Fruit fly (Drosophila melanogaster): Measurements from ENCODE around the gene ras.
A peak's percentile ranks its signal among the peaks of the same experiment; 100 is the strongest.

The ras gene

dm6 chrX:10768043-10768674 is 23.9 kb downstream of the ras start, which contains the start of the genes Atg8a and BTBD9 (continued):
- TF ChIP-seq CTCF (GFP tag; optimal IDR thresholded peaks at IDR 0.05): peak; percentile 62
- TF ChIP-seq Blimp-1 (GFP tag; optimal IDR thresholded peaks at IDR 0.05): peak; percentile 0
- peak; percentile 53 for TF ChIP-seq BtbVII (GFP tag; optimal IDR thresholded peaks at IDR 0.05)
- TF ChIP-seq CG15269 (tag; optimal IDR thresholded peaks at IDR 0.05): no peak
- peak; percentile 16 for TF ChIP-seq CG13424 (tag; optimal IDR thresholded peaks at IDR 0.05)
- no peak for TF ChIP-seq Fer2 (tag; optimal IDR thresholded peaks at IDR 0.05)
- TF ChIP-seq CG7372 (GFP tag; IDR thresholded peaks at IDR 0.05): no peak
- TF ChIP-seq CG16863 (GFP tag; optimal IDR thresholded peaks at IDR 0.05): no peak
- peak; percentile 69 for TF ChIP-seq CG3163 (GFP tag; optimal IDR thresholded peaks at IDR 0.05)
- TF ChIP-seq CG13624 (GFP tag; optimal IDR thresholded peaks at IDR 0.05): peak; percentile 80
- peak; percentile 72; the same call in 2 of the 3 replicates for TF ChIP-seq mld (GFP tag; IDR thresholded peaks at IDR 0.05; ENCODE audit: partially characterized antibody)
- no peak for TF ChIP-seq CG10274 (GFP tag; optimal IDR thresholded peaks at IDR 0.05)
- no peak for TF ChIP-seq prd (optimal IDR thresholded peaks at IDR 0.05)
- no peak for TF ChIP-seq prd (GFP tag; IDR thresholded peaks at IDR 0.05)
- peak; percentile 31 for TF ChIP-seq CG8089 (GFP tag; optimal IDR thresholded peaks at IDR 0.05)
- no peak for TF ChIP-seq dati (GFP tag; IDR thresholded peaks at IDR 0.05)
- TF ChIP-seq dimm (GFP tag; IDR thresholded peaks at IDR 0.05): no peak
- TF ChIP-seq CG17612 (GFP tag; IDR thresholded peaks at IDR 0.05): no peak
- TF ChIP-seq CG6765 (GFP tag; optimal IDR thresholded peaks at IDR 0.05): no peak
- no peak for TF ChIP-seq br (optimal IDR thresholded peaks at IDR 0.05)
- TF ChIP-seq CG33557 (GFP tag; optimal IDR thresholded peaks at IDR 0.05): no peak
- TF ChIP-seq CG33213 (GFP tag; optimal IDR thresholded peaks at IDR 0.05): peak; percentile 99
- no peak for TF ChIP-seq org-1 (GFP tag; optimal IDR thresholded peaks at IDR 0.05)
- TF ChIP-seq CG6813 (GFP tag; optimal IDR thresholded peaks at IDR 0.05): no peak
- TF ChIP-seq Jarid2 (GFP tag; optimal IDR thresholded peaks at IDR 0.05): peak; percentile 31
- TF ChIP-seq otp (GFP tag; IDR thresholded peaks at IDR 0.05): no peak
- no peak for TF ChIP-seq CG14441 (GFP tag; IDR thresholded peaks at IDR 0.05)
- TF ChIP-seq CG1602 (GFP tag; optimal IDR thresholded peaks at IDR 0.05): no peak
- TF ChIP-seq Bteb2 (GFP tag; optimal IDR thresholded peaks at IDR 0.05): no peak
- TF ChIP-seq CG12942 (GFP tag; optimal IDR thresholded peaks at IDR 0.05): peak; percentile 9
- TF ChIP-seq CG3995 (GFP tag; optimal IDR thresholded peaks at IDR 0.05): no peak
- peak; percentile 46 for TF ChIP-seq YL-1 (GFP tag; optimal IDR thresholded peaks at IDR 0.05)
- peak; percentile 30 for TF ChIP-seq CG9817 (tag; optimal IDR thresholded peaks at IDR 0.05)
- TF ChIP-seq CG7556 (GFP tag; optimal IDR thresholded peaks at IDR 0.05): no peak
- no peak for TF ChIP-seq Optix (GFP tag; IDR thresholded peaks at IDR 0.05)
- TF ChIP-seq Deaf1 (tag; optimal IDR thresholded peaks at IDR 0.05): no peak
- no peak for TF ChIP-seq CG2678 (tag; optimal IDR thresholded peaks at IDR 0.05)
- peak; percentile 26 for TF ChIP-seq CG30403 (GFP tag; optimal IDR thresholded peaks at IDR 0.05)
- no peak for TF ChIP-seq dan (GFP tag; IDR thresholded peaks at IDR 0.05)
- peak; percentile 27 for TF ChIP-seq bab2 (GFP tag; optimal IDR thresholded peaks at IDR 0.05)
- TF ChIP-seq Meics (GFP tag; optimal IDR thresholded peaks at IDR 0.05): peak; percentile 42
- peak in 1 of 2 experiments; percentile 55 for TF ChIP-seq chif (GFP tag; optimal IDR thresholded peaks at IDR 0.05)
- TF ChIP-seq ap (GFP tag; IDR thresholded peaks at IDR 0.05): no peak
- peak; percentile 95 for TF ChIP-seq Med (GFP tag)
- peak; percentile 34 for TF ChIP-seq HLH54F (GFP tag; optimal IDR thresholded peaks at IDR 0.05)
- no peak for TF ChIP-seq btn (GFP tag; optimal IDR thresholded peaks at IDR 0.05)
- TF ChIP-seq repo (GFP tag; optimal IDR thresholded peaks at IDR 0.05): peak; percentile 41
- TF ChIP-seq Hr78 (GFP tag; optimal IDR thresholded peaks at IDR 0.05): no peak
- TF ChIP-seq exex (tag; optimal IDR thresholded peaks at IDR 0.05): no peak
- TF ChIP-seq CG11247 (GFP tag; IDR thresholded peaks at IDR 0.05): no peak
- TF ChIP-seq Bdp1 (GFP tag; optimal IDR thresholded peaks at IDR 0.05): no peak

All from whole organism, embryonic.